Fruit fly (Drosophila melanogaster): ENCODE data around the gene CG42654.

Gene CG42654

DNA sequence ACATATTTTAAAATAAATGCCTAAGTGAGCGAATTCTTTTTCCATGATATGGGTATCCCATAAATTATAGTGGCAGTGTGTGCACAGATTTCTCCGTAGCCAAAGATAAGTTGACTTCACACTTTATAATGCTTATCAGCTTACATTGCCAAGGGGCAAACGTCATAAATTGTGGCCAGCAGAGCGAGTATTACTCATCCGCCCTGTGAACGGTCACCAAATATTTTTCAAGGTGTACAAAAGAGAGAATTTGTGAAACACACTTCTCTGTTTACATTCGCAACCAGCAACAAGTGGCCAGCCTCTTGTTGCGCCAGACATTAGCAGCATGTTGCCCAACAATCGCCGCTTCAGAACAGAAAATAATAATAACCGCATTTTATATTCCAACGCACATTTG lies 21.4 kb downstream of the CG42654 start (continued):
- TF ChIP-seq az2 (GFP tag; optimal IDR thresholded peaks at IDR 0.05) (no peak), tio (GFP tag; optimal IDR thresholded peaks at IDR 0.05) (no peak), CG6272 (GFP tag; IDR thresholded peaks at IDR 0.05) (no peak), trem (tag; optimal IDR thresholded peaks at IDR 0.05) (no peak), B-H1 (GFP tag; IDR thresholded peaks at IDR 0.05) (no peak; the same call in 2 of the 3 replicates), da (GFP tag; optimal IDR thresholded peaks at IDR 0.05) (no peak), CG11456 (GFP tag; IDR thresholded peaks at IDR 0.05) (no peak), NK7.1 (GFP tag; optimal IDR thresholded peaks at IDR 0.05) (peak; percentile 2), ci (GFP tag; IDR thresholded peaks at IDR 0.05) (peak; percentile 71; the same call in 2 of the 3 replicates), CG8089 (GFP tag; optimal IDR thresholded peaks at IDR 0.05) (no peak), danr (GFP tag; IDR thresholded peaks at IDR 0.05) (no peak), Kr (GFP tag; optimal IDR thresholded peaks at IDR 0.05) (no peak), br (optimal IDR thresholded peaks at IDR 0.05) (no peak), tna (GFP tag; IDR thresholded peaks at IDR 0.05; ENCODE audit: partially characterized antibody) (no peak), zen (tag; optimal IDR thresholded peaks at IDR 0.05) (no peak), Neu2 (GFP tag; optimal IDR thresholded peaks at IDR 0.05; ENCODE audit: borderline replicate concordance) (no peak), dmrt99B (tag; optimal IDR thresholded peaks at IDR 0.05) (peak; percentile 40), CG3407 (GFP tag; optimal IDR thresholded peaks at IDR 0.05) (no peak), Nf-YA (GFP tag; IDR thresholded peaks at IDR 0.05) (peak; percentile 49; the same call in 1 of the 2 replicates), cad (GFP tag; optimal IDR thresholded peaks at IDR 0.05) (no peak), CG6765 (GFP tag; optimal IDR thresholded peaks at IDR 0.05) (peak; percentile 3), ap (GFP tag; IDR thresholded peaks at IDR 0.05) (no peak), Hsf (GFP tag; optimal IDR thresholded peaks at IDR 0.05) (no peak), CG5180 (GFP tag; optimal IDR thresholded peaks at IDR 0.05) (peak; percentile 33), CG7928 (GFP tag; optimal IDR thresholded peaks at IDR 0.05) (no peak), CG10543 (GFP tag; optimal IDR thresholded peaks at IDR 0.05) (peak; percentile 34), CG7556 (GFP tag; optimal IDR thresholded peaks at IDR 0.05) (peak; percentile 22), ash1 (GFP tag; optimal IDR thresholded peaks at IDR 0.05) (no peak), CG43689 (GFP tag; IDR thresholded peaks at IDR 0.05) (no peak), Lim3 (GFP tag; IDR thresholded peaks at IDR 0.05) (no peak), Eip74EF (GFP tag; optimal IDR thresholded peaks at IDR 0.05) (no peak), bowl (GFP tag; IDR thresholded peaks at IDR 0.05) (no peak), Dip2 (GFP tag; IDR thresholded peaks at IDR 0.05) (no peak), disco-r (GFP tag; optimal IDR thresholded peaks at IDR 0.05) (no peak), dan (GFP tag; IDR thresholded peaks at IDR 0.05) (no peak), Dad (GFP tag; optimal IDR thresholded peaks at IDR 0.05) (no peak), kay (GFP tag; optimal IDR thresholded peaks at IDR 0.05) (peak; percentile 80), zf30C (GFP tag; optimal IDR thresholded peaks at IDR 0.05) (peak; percentile 70), ara (GFP tag; IDR thresholded peaks at IDR 0.05) (no peak; the same call in 1 of the 2 replicates), Awh (GFP tag; IDR thresholded peaks at IDR 0.05) (peak; percentile 48; the same call in 1 of the 2 replicates), Asciz (GFP tag; optimal IDR thresholded peaks at IDR 0.05) (peak; percentile 56), aop (GFP tag; IDR thresholded peaks at IDR 0.05) (no peak), hth (optimal IDR thresholded peaks at IDR 0.05) (no peak), CG6683 (GFP tag; optimal IDR thresholded peaks at IDR 0.05) (no peak), tup (GFP tag; optimal IDR thresholded peaks at IDR 0.05) (no peak), CG9609 (GFP tag; optimal IDR thresholded peaks at IDR 0.05) (no peak), CG6854 (GFP tag; optimal IDR thresholded peaks at IDR 0.05) (peak; percentile 23), lmd (GFP tag; IDR thresholded peaks at IDR 0.05) (no peak), CG13894 (tag; optimal IDR thresholded peaks at IDR 0.05) (no peak), CG3726 (GFP tag; IDR thresholded peaks at IDR 0.05) (no peak; the same call in 2 of the 3 replicates), CG32532 (GFP tag; IDR thresholded peaks at IDR 0.05) (peak; percentile 66; the same call in 1 of the 2 replicates), CG14014 (GFP tag; IDR thresholded peaks at IDR 0.05) (peak; percentile 66; the same call in 1 of the 2 replicates), NfI (GFP tag; optimal IDR thresholded peaks at IDR 0.05) (peak; percentile 21)

Measured in whole organism, embryonic.